Fruit fly (Drosophila melanogaster) whole organism: ENCODE results near the gene nAChRalpha6.
A peak's percentile ranks its signal among the peaks of the same experiment; 100 is the strongest.

Experiments
- CG8478 ChIP-seq: fragments of >200 bp; optimal IDR thresholded peaks from 2 replicates; lab custom pipeline; 2018; ENCODE audit warnings: inconsistent platforms
- Dll ChIP-seq: fragments of >200 bp; optimal IDR thresholded peaks from 2 replicates; lab custom pipeline; 2017
- EcR ChIP-seq, 2 experiments: fragments of >200 bp; optimal IDR thresholded peaks; 2 replicates each; lab custom pipeline; 2017; ENCODE audit warnings: missing biosample characterization in 2 of 2, missing genetic modification characterization in 2 of 2, missing genetic modification reagents in 2 of 2
- pan ChIP-seq: fragments of >200 bp; optimal IDR thresholded peaks from 2 replicates; lab custom pipeline; 2017
- psq ChIP-seq: fragments of >200 bp; optimal IDR thresholded peaks from 2 replicates; lab custom pipeline; 2017
- usp ChIP-seq: fragments of >200 bp; optimal IDR thresholded peaks from 2 replicates; lab custom pipeline; 2017; ENCODE audit warnings: missing biosample characterization, missing genetic modification characterization, mixed read lengths

nAChRalpha6 gene

DNA sequence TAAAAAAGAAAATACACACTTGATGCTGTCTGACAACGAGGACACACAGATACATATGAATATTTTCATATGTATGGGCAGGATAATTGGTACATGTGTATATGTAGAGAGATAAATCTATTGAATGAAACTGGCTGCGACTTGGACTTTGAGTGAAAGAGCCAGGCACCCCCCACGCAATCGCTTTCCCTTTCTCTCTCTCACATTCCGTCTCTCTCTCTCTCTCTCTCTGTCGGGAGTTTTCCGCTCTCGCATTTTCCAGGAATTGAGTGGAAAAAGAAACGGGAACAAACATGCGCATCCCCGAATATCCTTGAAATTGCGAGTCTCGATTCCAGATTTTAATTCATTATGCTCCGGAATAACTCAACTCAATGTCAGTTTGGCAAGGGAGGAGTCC lies 22.6 kb downstream of the nAChRalpha6 start:
- TF ChIP-seq Dll (lab: Kevin White, UChicago) = no peak
- TF ChIP-seq usp (GFP tag; lab: Kevin White, UChicago) = no peak
- no peak for TF ChIP-seq CG8478 (lab: Kevin White, UChicago)
- no peak for TF ChIP-seq EcR (GFP tag; optimal IDR thresholded peaks at IDR 0.05; lab: Kevin White, UChicago)
- no peak for TF ChIP-seq pan (lab: Kevin White, UChicago)
- no peak for TF ChIP-seq psq (lab: Kevin White, UChicago)

DNA sequence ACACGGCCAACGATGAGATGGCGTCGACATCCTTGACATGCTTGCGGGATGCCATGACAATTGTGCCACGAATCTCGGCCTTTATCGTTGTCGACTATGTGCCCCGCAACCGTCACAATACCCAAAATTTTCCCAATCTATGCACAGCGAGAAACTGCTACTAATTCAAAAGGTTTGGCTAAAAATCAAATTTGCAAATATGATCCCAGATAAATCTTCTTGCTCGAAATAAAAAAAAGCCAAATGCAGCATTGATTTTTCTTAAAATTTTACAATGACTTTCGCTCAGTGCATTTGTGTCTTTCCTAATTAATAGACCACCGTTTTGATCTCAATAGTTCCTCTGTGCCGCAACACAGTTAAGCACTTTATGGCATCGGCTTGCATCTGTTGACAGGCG lies 23.1 kb downstream of the nAChRalpha6 start:
- TF ChIP-seq psq (lab: Kevin White, UChicago) (no peak), usp (GFP tag; lab: Kevin White, UChicago) (no peak), CG8478 (lab: Kevin White, UChicago) (no peak)

DNA sequence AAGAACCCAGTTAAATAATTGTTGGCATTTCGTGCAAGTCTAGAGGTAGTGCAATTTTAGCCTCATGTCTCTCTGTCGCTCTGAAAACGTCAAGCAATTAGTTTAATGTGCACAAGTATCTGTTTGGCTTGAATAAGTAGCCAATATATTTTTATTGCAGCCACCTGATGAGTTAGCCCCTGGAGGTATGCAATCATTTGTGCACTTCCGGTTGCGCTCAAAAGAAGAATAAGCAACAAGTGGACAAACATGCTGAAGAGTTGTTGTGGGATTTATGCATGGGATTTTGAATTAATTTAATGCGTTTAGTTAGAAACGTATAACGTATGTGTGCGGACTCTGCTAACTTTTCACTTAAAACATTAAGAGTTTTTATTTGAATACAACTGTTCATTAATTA lies 35.3 kb downstream of the nAChRalpha6 start:
- TF ChIP-seq EcR (GFP tag; optimal IDR thresholded peaks at IDR 0.05; lab: Kevin White, UChicago) = no peak
- TF ChIP-seq CG8478 (lab: Kevin White, UChicago) = no peak
- no peak for TF ChIP-seq pan (lab: Kevin White, UChicago)
- no peak for TF ChIP-seq usp (GFP tag; lab: Kevin White, UChicago)

DNA sequence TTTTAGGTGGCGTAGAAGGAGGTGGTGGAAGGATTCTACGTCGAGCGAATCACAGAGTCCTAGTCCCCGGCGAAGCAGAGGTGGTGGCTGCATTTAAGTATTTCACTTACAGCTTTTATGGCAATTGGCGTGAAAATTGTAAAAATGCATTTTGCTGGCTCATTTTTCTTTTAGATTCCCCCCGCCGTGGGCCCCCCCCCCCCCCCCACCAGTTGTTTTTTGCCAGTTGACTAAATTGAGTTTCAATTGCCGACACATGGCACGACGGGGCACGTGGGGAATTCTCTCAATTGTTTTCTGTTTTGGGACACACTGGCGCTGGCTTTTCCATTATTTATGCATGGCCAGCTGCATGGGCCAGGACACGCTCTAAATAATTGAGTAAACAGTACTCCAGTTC lies 49.3 kb downstream of the nAChRalpha6 start:
- TF ChIP-seq Dll (lab: Kevin White, UChicago) = no peak
- no peak for TF ChIP-seq psq (lab: Kevin White, UChicago)
- no peak for TF ChIP-seq EcR (GFP tag; optimal IDR thresholded peaks at IDR 0.05; lab: Kevin White, UChicago)
- no peak for TF ChIP-seq CG8478 (lab: Kevin White, UChicago)
- TF ChIP-seq pan (lab: Kevin White, UChicago) = no peak
- TF ChIP-seq usp (GFP tag; lab: Kevin White, UChicago) = no peak

DNA sequence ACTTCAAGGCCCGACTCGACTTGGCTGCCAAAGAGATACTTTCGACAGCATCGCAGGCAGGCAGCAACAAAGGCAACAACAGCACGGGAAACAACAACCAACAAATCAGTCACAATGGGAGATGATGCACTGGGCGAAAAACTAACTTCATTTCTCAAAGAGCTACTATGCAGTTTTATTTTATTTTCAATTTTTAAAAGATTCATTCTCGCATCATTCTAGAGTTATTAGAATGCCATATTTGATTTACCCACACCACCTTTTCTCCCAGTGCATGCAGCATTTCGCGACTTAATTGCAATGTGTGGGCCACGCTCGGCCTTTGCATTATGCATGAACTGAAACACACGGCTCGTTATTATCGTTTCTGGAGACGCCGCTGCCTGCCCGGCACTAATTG lies 57.2 kb downstream of the nAChRalpha6 start:
- TF ChIP-seq EcR (GFP tag; optimal IDR thresholded peaks at IDR 0.05; lab: Kevin White, UChicago) = no peak
- TF ChIP-seq pan (lab: Kevin White, UChicago) = no peak
- no peak for TF ChIP-seq psq (lab: Kevin White, UChicago)
- TF ChIP-seq CG8478 (lab: Kevin White, UChicago) = no peak
- TF ChIP-seq usp (GFP tag; lab: Kevin White, UChicago) = no peak
- no peak for TF ChIP-seq Dll (lab: Kevin White, UChicago)

DNA sequence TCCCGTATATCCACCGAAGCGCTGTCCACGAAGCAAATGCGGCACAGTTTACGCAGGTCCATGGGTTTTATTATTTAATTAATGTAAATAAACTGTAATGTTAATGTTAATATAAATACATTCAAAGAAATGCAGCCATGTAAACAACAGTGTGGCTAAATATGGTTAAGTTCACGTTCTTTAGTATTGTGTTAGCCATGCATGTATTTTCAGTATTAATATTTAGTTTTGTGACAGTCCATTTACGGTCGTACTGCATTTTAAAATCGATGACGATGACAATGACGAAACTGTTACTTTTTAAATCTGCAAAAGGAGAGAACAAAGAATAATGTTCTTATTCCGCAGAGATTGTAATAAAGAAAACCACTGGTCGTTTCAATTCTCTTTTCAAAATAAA lies 93.1 kb downstream of the nAChRalpha6 start, which contains the start of gene CG13123:
CG13123 (minus strand) TSS at position 163 of the 400 bp plus-strand sequence.
- TF ChIP-seq Dll (lab: Kevin White, UChicago) (no peak), pan (lab: Kevin White, UChicago) (no peak), EcR (GFP tag; optimal IDR thresholded peaks at IDR 0.05; lab: Kevin White, UChicago) (no peak), psq (lab: Kevin White, UChicago) (no peak), CG8478 (lab: Kevin White, UChicago) (no peak), usp (GFP tag; lab: Kevin White, UChicago) (no peak)

DNA sequence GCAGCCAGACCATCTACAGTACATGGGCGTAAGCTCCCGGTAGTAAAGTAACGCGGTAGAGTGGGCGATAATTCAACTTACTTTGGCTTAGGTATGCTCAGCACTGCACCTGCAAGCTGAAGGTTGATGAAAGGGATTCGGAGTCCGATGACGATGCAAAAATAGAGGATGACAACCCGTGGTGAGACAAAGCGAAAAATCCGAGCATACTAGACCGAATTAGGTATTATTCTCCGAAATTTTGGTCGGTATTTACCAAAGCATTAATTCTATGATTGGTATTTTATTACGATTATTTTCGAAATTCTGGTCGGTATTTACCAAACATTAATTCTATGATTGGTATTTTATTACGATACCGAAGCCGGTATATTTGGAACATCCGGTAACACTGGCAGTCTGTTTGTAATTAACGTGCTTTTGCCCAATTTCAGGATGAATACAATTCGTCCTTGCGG lies 95.5 kb downstream of the nAChRalpha6 start, which contains the start of gene CG4036:
CG4036 (plus strand) TSS at position 348 of the 458 bp plus-strand sequence.
- no peak for TF ChIP-seq psq (lab: Kevin White, UChicago)
- no peak for TF ChIP-seq CG8478 (lab: Kevin White, UChicago)
- TF ChIP-seq EcR (GFP tag; optimal IDR thresholded peaks at IDR 0.05; lab: Kevin White, UChicago) = no peak
- TF ChIP-seq Dll (lab: Kevin White, UChicago) = no peak
- TF ChIP-seq pan (lab: Kevin White, UChicago) = no peak
- TF ChIP-seq usp (GFP tag; lab: Kevin White, UChicago) = no peak

DNA sequence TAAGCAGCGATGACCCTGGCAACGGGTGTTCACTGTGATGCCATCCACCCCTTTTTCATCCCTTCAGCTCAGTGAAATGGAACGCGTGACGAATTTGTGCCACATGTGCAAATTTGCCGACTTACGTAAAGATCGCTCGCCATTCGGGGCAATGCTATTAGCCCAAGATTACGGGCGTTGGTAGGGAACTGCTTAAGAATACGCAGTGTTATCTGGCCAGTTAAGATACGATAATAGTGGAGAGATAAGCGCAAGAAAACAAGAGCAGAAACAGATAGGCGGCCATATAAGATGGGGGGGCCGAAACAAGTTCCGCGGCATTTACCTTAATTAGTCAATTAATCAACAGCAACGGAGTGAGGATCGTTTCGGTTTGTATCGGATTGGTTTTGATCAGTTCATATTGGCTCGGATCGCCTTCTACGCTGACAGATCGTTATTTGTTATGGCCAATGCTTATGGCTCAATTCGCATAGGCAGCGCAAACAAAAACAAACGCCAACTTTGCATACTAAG lies 100.1 kb downstream of the nAChRalpha6 start:
- peak in 1 of 2 experiments; percentile 14 for TF ChIP-seq EcR (GFP tag; optimal IDR thresholded peaks at IDR 0.05; lab: Kevin White, UChicago)
- no peak for TF ChIP-seq usp (GFP tag; lab: Kevin White, UChicago)
- TF ChIP-seq CG8478 (lab: Kevin White, UChicago) = no peak
- TF ChIP-seq Dll (lab: Kevin White, UChicago) = no peak
- no peak for TF ChIP-seq pan (lab: Kevin White, UChicago)

DNA sequence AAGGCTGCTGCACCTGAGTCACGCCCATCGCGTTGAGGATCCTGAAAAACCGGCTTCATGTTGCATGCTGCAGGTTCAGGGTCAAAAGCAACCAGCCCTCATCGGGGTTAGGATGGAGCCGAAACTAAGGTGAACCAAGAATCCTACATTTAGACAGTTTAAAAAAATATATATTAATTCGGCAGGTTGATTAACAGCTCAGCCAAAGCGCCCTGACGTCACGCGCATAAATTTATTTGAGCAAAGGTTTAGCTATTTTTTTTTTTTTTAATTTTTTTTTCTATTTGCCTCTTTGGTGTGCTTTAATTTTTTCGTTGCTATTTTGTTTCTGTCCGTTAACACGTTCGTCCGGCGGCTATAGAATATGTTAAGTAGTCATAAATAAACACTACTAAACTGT lies 101.6 kb downstream of the nAChRalpha6 start:
- TF ChIP-seq EcR (GFP tag; optimal IDR thresholded peaks at IDR 0.05; lab: Kevin White, UChicago) = no peak
- TF ChIP-seq CG8478 (lab: Kevin White, UChicago) = no peak
- TF ChIP-seq psq (lab: Kevin White, UChicago) = no peak

DNA sequence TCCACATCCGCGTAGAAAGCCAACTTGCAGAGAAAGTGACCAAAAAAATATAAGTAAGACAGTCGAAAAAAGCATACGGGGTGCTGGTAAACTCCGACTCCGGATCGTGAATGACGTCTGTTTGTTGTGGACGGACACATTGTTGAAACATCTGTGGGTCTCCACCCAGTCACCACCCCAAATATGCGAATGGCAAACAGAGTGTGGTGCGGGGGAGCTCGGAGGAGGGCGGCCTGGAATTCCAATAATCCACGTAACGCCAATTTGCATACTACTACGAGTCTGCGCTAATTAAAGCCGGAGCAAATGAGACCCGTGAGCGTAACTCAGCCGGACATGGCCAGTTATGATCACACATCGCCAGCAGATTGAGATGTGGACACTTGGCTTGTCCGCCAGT lies 102.9 kb downstream of the nAChRalpha6 start:
- TF ChIP-seq EcR (GFP tag; optimal IDR thresholded peaks at IDR 0.05; lab: Kevin White, UChicago) = no peak
- TF ChIP-seq Dll (lab: Kevin White, UChicago) = no peak
- no peak for TF ChIP-seq usp (GFP tag; lab: Kevin White, UChicago)
- no peak for TF ChIP-seq CG8478 (lab: Kevin White, UChicago)
- no peak for TF ChIP-seq psq (lab: Kevin White, UChicago)
- no peak for TF ChIP-seq pan (lab: Kevin White, UChicago)

DNA sequence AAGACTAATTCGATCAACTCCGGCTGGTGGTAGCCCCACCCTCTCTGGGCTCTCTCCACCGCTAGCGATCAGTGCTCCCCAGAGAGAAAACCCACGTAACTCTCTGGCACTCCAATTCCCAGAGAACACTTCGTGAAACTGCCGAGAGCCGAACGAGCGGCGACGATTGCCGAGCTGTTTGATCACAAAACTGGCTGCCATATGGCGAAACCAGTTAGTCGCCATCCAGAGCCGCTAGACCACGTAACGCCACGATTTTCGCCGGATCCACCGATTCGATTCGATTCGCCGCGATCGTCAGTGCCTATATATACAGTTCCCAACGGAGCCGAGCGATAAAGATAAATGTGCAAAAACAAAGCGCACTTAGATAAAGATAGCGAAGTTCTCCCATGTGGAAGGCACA lies 103.9 kb downstream of the nAChRalpha6 start, which contains the start of gene IP3K1:
IP3K1 (plus strand) TSS at position 209 of the 406 bp plus-strand sequence.
- TF ChIP-seq CG8478 (lab: Kevin White, UChicago) (no peak), Dll (lab: Kevin White, UChicago) (no peak), psq (lab: Kevin White, UChicago) (no peak), EcR (GFP tag; optimal IDR thresholded peaks at IDR 0.05; lab: Kevin White, UChicago) (peak in 1 of 2 experiments; percentile 81), usp (GFP tag; lab: Kevin White, UChicago) (no peak), pan (lab: Kevin White, UChicago) (no peak)

DNA sequence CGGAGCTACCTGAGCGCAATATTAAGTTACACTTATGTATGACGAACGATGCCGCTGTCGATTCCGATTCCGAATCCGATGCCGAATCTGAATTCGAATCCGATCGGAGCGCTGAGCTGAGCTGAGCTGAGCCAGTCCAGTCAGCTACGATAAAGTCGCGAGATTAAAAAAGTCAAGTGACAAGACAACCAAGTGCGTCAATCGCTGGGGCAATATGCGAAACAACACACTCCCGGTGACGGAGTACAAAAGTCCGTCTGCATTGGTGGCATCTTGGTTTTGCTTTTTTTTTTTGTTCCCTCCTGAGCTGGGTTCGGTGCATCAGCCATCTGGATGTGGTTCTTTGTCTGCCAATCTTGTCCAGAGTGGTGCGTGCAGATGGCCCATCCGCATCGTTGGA lies 106.3 kb downstream of the nAChRalpha6 start:
- no peak for TF ChIP-seq psq (lab: Kevin White, UChicago)
- TF ChIP-seq pan (lab: Kevin White, UChicago) = no peak
- TF ChIP-seq usp (GFP tag; lab: Kevin White, UChicago) = no peak
- TF ChIP-seq EcR (GFP tag; optimal IDR thresholded peaks at IDR 0.05; lab: Kevin White, UChicago) = no peak
- TF ChIP-seq Dll (lab: Kevin White, UChicago) = no peak
- no peak for TF ChIP-seq CG8478 (lab: Kevin White, UChicago)
